Worm (Caenorhabditis elegans) whole organism, L4 larva: ENCODE data around the gene F45F2.11.

Source experiments
- ama-1 ChIP-seq: fragments of 150-350 bp; optimal IDR thresholded peaks from 2 replicates; lab custom pipeline; 2014; ENCODE audit warnings: inconsistent platforms, mixed read lengths
- egl-27 ChIP-seq: sonication (generic microtip); optimal IDR thresholded peaks from 3 replicates; lab custom pipeline; 2017; ENCODE audit warnings: missing biosample characterization, missing genetic modification reagents, missing genetic modification characterization
- hmg-1.1 ChIP-seq: fragments of 200-800 bp; sonication (Bioruptor generic); IDR thresholded peaks from 2 replicates; pipeline ENCODE4 v1.3.6; 2022; ENCODE audit warnings: missing genetic modification reagents, missing genetic modification characterization, missing compliant biosample characterization
- jun-1 ChIP-seq: fragments of 150-350 bp; optimal IDR thresholded peaks from 2 replicates; lab custom pipeline; 2014; ENCODE audit warnings: missing biosample characterization, missing genetic modification reagents, missing genetic modification characterization
- lin-1 ChIP-seq: fragments of 200-800 bp; sonication (Bioruptor generic); IDR thresholded peaks from 2 replicates; pipeline ENCODE4 v1.3.6; 2022; ENCODE audit warnings: missing genetic modification reagents, missing genetic modification characterization, missing compliant biosample characterization
- nhr-11 ChIP-seq: fragments of 150-350 bp; optimal IDR thresholded peaks from 2 replicates; lab custom pipeline; 2014; ENCODE audit warnings: missing biosample characterization, missing genetic modification characterization
- ztf-11 ChIP-seq: fragments of 150-350 bp; optimal IDR thresholded peaks from 2 replicates; lab custom pipeline; 2014; ENCODE audit warnings: missing biosample characterization, missing genetic modification characterization

DNA sequence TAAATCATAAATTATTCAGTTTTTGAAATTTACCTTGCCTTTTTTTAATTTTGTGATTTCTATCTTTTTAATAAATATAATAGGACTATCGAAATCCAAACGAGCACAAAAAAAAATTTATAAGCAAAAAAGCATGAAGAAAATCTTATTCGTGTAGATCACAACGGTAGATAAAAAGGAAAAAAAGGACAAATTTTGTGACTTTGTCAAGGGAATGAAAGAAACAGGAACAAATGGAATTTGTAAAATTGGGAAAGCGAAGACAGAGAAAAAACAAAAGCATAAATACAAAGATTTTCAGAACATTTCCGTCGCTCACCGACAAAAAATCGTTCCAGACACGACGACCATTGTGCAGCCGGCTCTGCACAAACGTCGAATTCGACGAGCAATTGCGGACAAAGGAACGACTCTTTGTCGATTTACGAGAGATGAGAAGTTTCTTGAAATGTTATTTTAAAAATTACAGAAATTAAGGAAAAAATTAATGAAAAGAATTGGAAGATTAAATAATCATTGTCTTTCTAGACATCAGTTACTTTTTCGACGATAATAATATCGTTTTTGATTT lies 1.8 kb downstream of the F45F2.11 start, which contains the start of gene F45F2.10:
- no peak for TF ChIP-seq ama-1 (lab: Kevin White, UChicago)
- TF ChIP-seq lin-1 (GFP tag; lab: Robert Waterston, UW) = no peak
- TF ChIP-seq jun-1 (tag; lab: Kevin White, UChicago) = no peak
- no peak for TF ChIP-seq nhr-11 (tag; lab: Kevin White, UChicago)
- no peak for TF ChIP-seq ztf-11 (tag; lab: Kevin White, UChicago)
- TF ChIP-seq hmg-1.1 (GFP tag; lab: Robert Waterston, UW) = no peak
- TF ChIP-seq egl-27 (tag; lab: Kevin White, UChicago) = no peak
